Worm (Caenorhabditis elegans) whole organism, L4 larva: ENCODE results near the gene K02C4.5.

Source experiments
- D1046.2 ChIP-seq: fragments of 200-800 bp; sonication (Bioruptor generic); IDR thresholded peaks from 2 replicates; pipeline ENCODE4 v1.3.6; 2022; ENCODE audit warnings: missing genetic modification characterization, missing compliant biosample characterization
- F10B5.3 ChIP-seq: sonication (generic microtip); optimal IDR thresholded peaks from 2 replicates; lab custom pipeline; 2016; ENCODE audit warnings: mild to moderate bottlenecking, missing genetic modification characterization, missing compliant biosample characterization
- F26F4.8 ChIP-seq: fragments of 200-800 bp; sonication (Bioruptor generic); conservative IDR thresholded peaks from 2 replicates; pipeline ENCODE4 v1.3.6; 2022; ENCODE audit warnings: missing genetic modification characterization, missing compliant biosample characterization
- F49E8.2 ChIP-seq: sonication (generic microtip); optimal IDR thresholded peaks from 2 replicates; lab custom pipeline; 2016; ENCODE audit warnings: missing compliant biosample characterization, mild to moderate bottlenecking, missing genetic modification characterization, borderline replicate concordance
- R02D3.7 ChIP-seq: fragments of 150-350 bp; sonication (generic microtip); optimal IDR thresholded peaks from 3 replicates; lab custom pipeline; 2014; ENCODE audit warnings: missing biosample characterization, missing genetic modification characterization
- T20F7.1 ChIP-seq: fragments of 200-800 bp; sonication (Bioruptor generic); optimal IDR thresholded peaks from 2 replicates; lab custom pipeline; 2018; ENCODE audit warnings: mild to moderate bottlenecking, missing genetic modification characterization, missing compliant biosample characterization
- Y105C5A.15 ChIP-seq: fragments of 200-800 bp; sonication (Bioruptor generic); IDR thresholded peaks from 2 replicates; pipeline ENCODE4 v1.3.6; 2022; ENCODE audit warnings: missing genetic modification characterization, missing compliant biosample characterization
- Y75B8A.6 ChIP-seq: fragments of 200-800 bp; sonication (Bioruptor generic); IDR thresholded peaks from 2 replicates; pipeline ENCODE4 v1.3.6; 2022; ENCODE audit warnings: missing genetic modification reagents, missing genetic modification characterization, missing compliant biosample characterization
- ZK337.2 ChIP-seq: fragments of 200-800 bp; sonication (Bioruptor generic); IDR thresholded peaks from 2 replicates; pipeline ENCODE4 v1.3.6; 2022; ENCODE audit warnings: missing genetic modification reagents, missing genetic modification characterization, missing compliant biosample characterization
- aha-1 ChIP-seq: fragments of 150-350 bp; peaks from one replicate; lab custom pipeline; 2014; ENCODE audit warnings: missing biosample characterization, missing genetic modification characterization
- ama-1 ChIP-seq: fragments of 150-350 bp; optimal IDR thresholded peaks from 2 replicates; lab custom pipeline; 2014; ENCODE audit warnings: inconsistent platforms, mixed read lengths
- arid-1 ChIP-seq: fragments of 200-800 bp; sonication (Bioruptor generic); conservative IDR thresholded peaks from 2 replicates; pipeline ENCODE4 v1.3.6; 2022; ENCODE audit warnings: missing genetic modification reagents, missing genetic modification characterization, missing compliant biosample characterization
- ceh-82 ChIP-seq: sonication (generic microtip); optimal IDR thresholded peaks from 2 replicates; lab custom pipeline; 2017; ENCODE audit warnings: missing biosample characterization, missing genetic modification characterization
- cey-2 ChIP-seq: sonication (generic microtip); optimal IDR thresholded peaks from 3 replicates; lab custom pipeline; 2017; ENCODE audit warnings: missing genetic modification characterization, mild to moderate bottlenecking, missing compliant biosample characterization, antibody characterized with exemption, borderline replicate concordance; ENCODE audit not compliant: insufficient read depth
- daf-12 ChIP-seq: fragments of 150-350 bp; optimal IDR thresholded peaks from 2 replicates; lab custom pipeline; 2014; ENCODE audit warnings: missing biosample characterization, missing genetic modification reagents, missing genetic modification characterization
- daf-16 ChIP-seq, 3 experiments: sonication (generic microtip); optimal IDR thresholded peaks; 2 replicates each; lab custom pipeline; 2016 to 2017; ENCODE audit warnings: missing genetic modification characterization in 3 of 3, missing genetic modification reagents in 3 of 3, mild to moderate bottlenecking in 2 of 3, missing compliant biosample characterization in 2 of 3, missing biosample characterization in 1 of 3, moderate library complexity in 1 of 3
- daf-19 ChIP-seq: fragments of 200-800 bp; sonication (Bioruptor generic); conservative IDR thresholded peaks from 2 replicates; pipeline ENCODE4 v1.3.6; 2022; ENCODE audit warnings: missing genetic modification characterization, missing compliant biosample characterization
- dmd-8 ChIP-seq: fragments of 200-800 bp; sonication (Bioruptor generic); IDR thresholded peaks from 2 replicates; pipeline ENCODE4 v1.3.6; 2022; ENCODE audit warnings: missing genetic modification characterization, missing compliant biosample characterization
- egl-43 ChIP-seq: fragments of 200-800 bp; sonication (Bioruptor generic); IDR thresholded peaks from 2 replicates; pipeline ENCODE4 v1.3.6; 2022; ENCODE audit warnings: missing genetic modification reagents, missing genetic modification characterization, missing compliant biosample characterization
- fos-1 ChIP-seq: fragments of 150-350 bp; optimal IDR thresholded peaks from 2 replicates; lab custom pipeline; 2014; ENCODE audit warnings: missing biosample characterization, missing genetic modification characterization
- hif-1 ChIP-seq, 2 experiments: sonication (generic microtip); optimal IDR thresholded peaks; 2 replicates each; lab custom pipeline; 2016 to 2017; ENCODE audit warnings: missing compliant biosample characterization in 2 of 2, missing genetic modification characterization in 2 of 2, missing genetic modification reagents in 2 of 2, missing genotype in 2 of 2, mild to moderate bottlenecking in 1 of 2
- hlh-11 ChIP-seq: fragments of 200-800 bp; sonication (Bioruptor generic); optimal IDR thresholded peaks from 2 replicates; lab custom pipeline; 2018; ENCODE audit warnings: mild to moderate bottlenecking, missing genetic modification characterization, missing compliant biosample characterization
- hmg-1.1 ChIP-seq: fragments of 200-800 bp; sonication (Bioruptor generic); IDR thresholded peaks from 2 replicates; pipeline ENCODE4 v1.3.6; 2022; ENCODE audit warnings: missing genetic modification reagents, missing genetic modification characterization, missing compliant biosample characterization
- lin-1 ChIP-seq: fragments of 200-800 bp; sonication (Bioruptor generic); IDR thresholded peaks from 2 replicates; pipeline ENCODE4 v1.3.6; 2022; ENCODE audit warnings: missing genetic modification reagents, missing genetic modification characterization, missing compliant biosample characterization
- lin-29 ChIP-seq: fragments of 200-800 bp; sonication (Bioruptor generic); IDR thresholded peaks from 2 replicates; pipeline ENCODE4 v1.3.6; 2022; ENCODE audit warnings: missing genetic modification reagents, missing genetic modification characterization, missing compliant biosample characterization
- lin-39 ChIP-seq: fragments of 150-350 bp; optimal IDR thresholded peaks from 2 replicates; lab custom pipeline; 2014; ENCODE audit warnings: missing biosample characterization, missing genetic modification reagents, missing genetic modification characterization
- madf-9 ChIP-seq: fragments of 200-800 bp; sonication (Bioruptor generic); conservative IDR thresholded peaks from 2 replicates; pipeline ENCODE4 v1.3.6; 2022; ENCODE audit warnings: missing genetic modification reagents, missing genetic modification characterization, missing compliant biosample characterization
- mep-1 ChIP-seq: fragments of 150-350 bp; sonication (generic microtip); optimal IDR thresholded peaks from 3 replicates; lab custom pipeline; 2014; ENCODE audit warnings: missing biosample characterization, missing genetic modification characterization
- mxl-3 ChIP-seq: fragments of 200-800 bp; sonication (Bioruptor generic); optimal IDR thresholded peaks from 2 replicates; lab custom pipeline; 2018; ENCODE audit warnings: mild to moderate bottlenecking, missing genetic modification characterization, missing compliant biosample characterization
- nhr-10 ChIP-seq: fragments of 150-350 bp; optimal IDR thresholded peaks from 2 replicates; lab custom pipeline; 2014; ENCODE audit warnings: missing biosample characterization, missing genetic modification characterization
- nhr-102 ChIP-seq: sonication (generic microtip); optimal IDR thresholded peaks from 2 replicates; lab custom pipeline; 2016; ENCODE audit warnings: mild to moderate bottlenecking, missing genetic modification characterization, moderate library complexity, missing compliant biosample characterization
- nhr-28 ChIP-seq: fragments of 150-350 bp; optimal IDR thresholded peaks from 2 replicates; lab custom pipeline; 2014; ENCODE audit warnings: missing biosample characterization, missing genetic modification characterization
- nhr-41 ChIP-seq: fragments of 200-800 bp; sonication (Bioruptor generic); IDR thresholded peaks from 2 replicates; pipeline ENCODE4 v1.3.6; 2022; ENCODE audit warnings: missing genetic modification reagents, missing genetic modification characterization, missing compliant biosample characterization
- nhr-76 ChIP-seq: fragments of 150-350 bp; optimal IDR thresholded peaks from 2 replicates; lab custom pipeline; 2014; ENCODE audit warnings: missing biosample characterization, missing genetic modification characterization
- nhr-77 ChIP-seq: fragments of 150-350 bp; optimal IDR thresholded peaks from 2 replicates; lab custom pipeline; 2014; ENCODE audit warnings: missing biosample characterization, missing genetic modification characterization
- pqm-1 ChIP-seq: sonication (generic microtip); optimal IDR thresholded peaks from 2 replicates; lab custom pipeline; 2017; ENCODE audit warnings: missing biosample characterization, missing genetic modification characterization
- set-16 ChIP-seq: fragments of 200-800 bp; sonication (Bioruptor generic); IDR thresholded peaks from 2 replicates; pipeline ENCODE4 v1.3.6; 2022; ENCODE audit warnings: missing genetic modification reagents, missing genetic modification characterization, missing compliant biosample characterization
- snpc-1.2 ChIP-seq: fragments of 200-800 bp; sonication (Bioruptor generic); IDR thresholded peaks from 2 replicates; pipeline ENCODE4 v1.3.6; 2022; ENCODE audit warnings: missing genetic modification reagents, missing genetic modification characterization, missing compliant biosample characterization

Gene K02C4.5

DNA sequence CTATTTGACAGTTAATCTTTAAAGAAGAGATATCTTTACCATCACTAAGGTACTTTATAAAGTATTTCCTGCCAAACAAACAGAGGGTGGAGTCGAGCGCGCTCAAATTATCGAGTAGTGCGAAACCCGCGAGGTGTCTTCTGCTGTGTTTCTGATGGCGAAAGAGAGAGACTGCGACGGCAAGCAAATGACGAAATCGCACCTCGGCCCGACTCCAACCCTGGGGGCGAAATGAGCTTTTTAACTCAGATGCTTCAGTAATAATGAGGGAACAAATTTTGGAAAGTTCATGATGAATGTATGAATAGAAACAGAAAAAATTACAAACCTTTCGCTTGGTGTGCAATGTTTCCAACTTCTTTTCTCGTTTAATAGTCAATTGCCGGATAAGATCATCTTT, 13.3 kb downstream of the K02C4.5 start (continued):
- no peak for TF ChIP-seq hif-1 (tag; optimal IDR thresholded peaks at IDR 0.05; lab: Kevin White, UChicago)
- TF ChIP-seq lin-29: no peak
- TF ChIP-seq hlh-11 (tag; lab: Kevin White, UChicago): peak; percentile 56
- TF ChIP-seq nhr-41 (GFP tag; lab: Robert Waterston, UW): no peak
- no peak for TF ChIP-seq R02D3.7 (tag; lab: Kevin White, UChicago)
- 0 out of 2 replicates have a peak, but pooled peaks have one; percentile 13 for TF ChIP-seq arid-1 (GFP tag; lab: Robert Waterston, UW)
- TF ChIP-seq nhr-77: peak; percentile 56
- TF ChIP-seq ZK337.2 (GFP tag; lab: Robert Waterston, UW): no peak
- TF ChIP-seq snpc-1.2 (GFP tag; lab: Robert Waterston, UW): peak; percentile 76
- no peak for TF ChIP-seq F10B5.3
- TF ChIP-seq cey-2 (tag; lab: Kevin White, UChicago): no peak
- no peak for TF ChIP-seq dmd-8 (GFP tag; lab: Robert Waterston, UW)
- TF ChIP-seq Y105C5A.15: no peak
- TF ChIP-seq F26F4.8: no peak
- TF ChIP-seq egl-43 (GFP tag; lab: Robert Waterston, UW): no peak
- TF ChIP-seq nhr-102 (tag; lab: Kevin White, UChicago): peak; percentile 47
- no peak for TF ChIP-seq daf-19 (GFP tag; lab: Robert Waterston, UW)

- TF ChIP-seq aha-1 (tag; lab: Kevin White, UChicago) (peak; percentile 58), F26F4.8 (no peak)
These were observed 14.3 kb downstream of the K02C4.5 start, which contains the start of gene ltd-1 for ce11 chrII:8092537-8092936. Gene ltd-1, minus strand, starts transcription at chrII:8092754.

DNA sequence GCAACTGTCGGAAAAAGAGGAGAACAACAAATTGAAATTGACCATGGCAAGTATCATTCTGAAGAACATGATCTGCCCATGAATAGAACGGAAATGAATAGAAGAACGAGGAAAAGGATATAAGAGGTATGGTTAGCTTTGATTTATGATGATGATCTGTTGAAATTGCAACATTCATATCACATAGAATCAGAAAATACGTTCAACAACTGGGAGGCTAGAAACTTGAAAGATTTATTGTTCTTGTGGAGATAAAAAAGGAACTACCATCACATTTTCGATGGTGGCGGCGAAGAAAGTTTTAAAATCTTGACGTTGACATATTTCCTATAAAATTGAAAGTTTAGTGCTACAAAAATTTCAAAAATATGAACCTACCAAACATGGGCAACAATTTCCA, 15.0 kb downstream of the K02C4.5 start:
- TF ChIP-seq aha-1 (tag; lab: Kevin White, UChicago): peak; percentile 93
- no peak for TF ChIP-seq ceh-82

- no peak for TF ChIP-seq Y75B8A.6 (GFP tag; lab: Robert Waterston, UW)
- no peak for TF ChIP-seq D1046.2 (GFP tag; lab: Robert Waterston, UW)
- TF ChIP-seq nhr-28 (tag; lab: Kevin White, UChicago): no peak
- TF ChIP-seq ama-1 (lab: Kevin White, UChicago): no peak
- no peak for TF ChIP-seq daf-16 (GFP tag; optimal IDR thresholded peaks at IDR 0.05; lab: Kevin White, UChicago)
- no peak for TF ChIP-seq daf-16 (tag; optimal IDR thresholded peaks at IDR 0.05; lab: Kevin White, UChicago)
- no peak for TF ChIP-seq F49E8.2 (tag; lab: Kevin White, UChicago)
- no peak for TF ChIP-seq T20F7.1
- TF ChIP-seq madf-9 (GFP tag; lab: Robert Waterston, UW): no peak
- TF ChIP-seq pqm-1 (tag; lab: Kevin White, UChicago): no peak
- TF ChIP-seq mep-1: no peak
- TF ChIP-seq hmg-1.1 (GFP tag; lab: Robert Waterston, UW): no peak
- TF ChIP-seq nhr-76: no peak
- no peak for TF ChIP-seq daf-12
- TF ChIP-seq lin-1: no peak
- TF ChIP-seq mxl-3 (GFP tag; lab: Kevin White, UChicago): no peak
- no peak for TF ChIP-seq set-16 (GFP tag; lab: Robert Waterston, UW)
- no peak for TF ChIP-seq fos-1
- TF ChIP-seq lin-39: no peak
- TF ChIP-seq nhr-10 (tag; lab: Kevin White, UChicago): no peak
These were observed 15.7 kb downstream of the K02C4.5 start for ce11 chrII:8093914-8094313.
